Worm (Caenorhabditis elegans) whole organism, L1 larva: Measurements from ENCODE around the gene ZK809.5.

ENCODE experiments used
- C34B4.2 ChIP-seq: sonication (generic microtip); optimal IDR thresholded peaks from 2 replicates; lab custom pipeline; 2017; ENCODE audit warnings: mild to moderate bottlenecking, missing genetic modification characterization, missing compliant biosample characterization
- alr-1 ChIP-seq: fragments of 200-800 bp; sonication (Bioruptor generic); optimal IDR thresholded peaks from 2 replicates; lab custom pipeline; 2018; ENCODE audit warnings: borderline replicate concordance, mild to moderate bottlenecking, missing genetic modification characterization, missing compliant biosample characterization
- aly-2 ChIP-seq: fragments of 150-350 bp; optimal IDR thresholded peaks from 2 replicates; lab custom pipeline; 2014; ENCODE audit warnings: missing biosample characterization, missing genetic modification characterization
- ama-1 ChIP-seq: fragments of 150-350 bp; optimal IDR thresholded peaks from 2 replicates; lab custom pipeline; 2014
- blmp-1 ChIP-seq: fragments of 150-350 bp; optimal IDR thresholded peaks from 2 replicates; lab custom pipeline; 2014; ENCODE audit warnings: missing biosample characterization, missing genetic modification characterization
- ceh-63 ChIP-seq: fragments of 200-800 bp; sonication (Bioruptor generic); optimal IDR thresholded peaks from 2 replicates; lab custom pipeline; 2018; ENCODE audit warnings: mild to moderate bottlenecking, missing genetic modification characterization, missing compliant biosample characterization
- efl-3 ChIP-seq: fragments of 200-800 bp; sonication (Bioruptor generic); optimal IDR thresholded peaks from 2 replicates; lab custom pipeline; 2018; ENCODE audit warnings: mild to moderate bottlenecking, missing genetic modification characterization, missing compliant biosample characterization
- egl-13 ChIP-seq: sonication (generic microtip); optimal IDR thresholded peaks from 2 replicates; lab custom pipeline; 2016; ENCODE audit warnings: missing genotype, missing genetic modification reagents, missing genetic modification characterization, missing compliant biosample characterization
- elt-2 ChIP-seq: sonication (generic microtip); optimal IDR thresholded peaks from 2 replicates; lab custom pipeline; 2016; ENCODE audit warnings: missing genetic modification characterization, mild to moderate bottlenecking, inconsistent platforms, missing compliant biosample characterization, missing genetic modification reagents
- elt-3 ChIP-seq, 6 experiments: fragments of 150-350 bp in 1 of 6; sonication (generic microtip); optimal IDR thresholded peaks; 2 replicates each; lab custom pipeline; 2017 to 2018; ENCODE audit warnings: missing biosample characterization in 6 of 6, missing genetic modification characterization in 6 of 6, inconsistent platforms in 1 of 6
- fkh-4 ChIP-seq: sonication (generic microtip); optimal IDR thresholded peaks from 2 replicates; lab custom pipeline; 2016; ENCODE audit warnings: missing compliant biosample characterization, missing genetic modification characterization, borderline replicate concordance
- fkh-8 ChIP-seq: sonication (generic microtip); optimal IDR thresholded peaks from 2 replicates; lab custom pipeline; 2016; ENCODE audit warnings: mild to moderate bottlenecking, missing genetic modification characterization, missing compliant biosample characterization
- hlh-17 ChIP-seq: fragments of 200-800 bp; sonication (Bioruptor generic); optimal IDR thresholded peaks from 2 replicates; lab custom pipeline; 2018; ENCODE audit warnings: missing genetic modification characterization, mild to moderate bottlenecking, missing compliant biosample characterization, moderate library complexity, borderline replicate concordance
- hlh-4 ChIP-seq: sonication (generic microtip); optimal IDR thresholded peaks from 2 replicates; lab custom pipeline; 2016; ENCODE audit warnings: mild to moderate bottlenecking, missing genetic modification characterization, missing compliant biosample characterization
- isw-1 ChIP-seq: fragments of 200-800 bp; sonication (Bioruptor generic); IDR thresholded peaks from 2 replicates; pipeline ENCODE4 v1.3.6; 2022; ENCODE audit warnings: missing genetic modification characterization, missing compliant biosample characterization
- jun-1 ChIP-seq: fragments of 150-350 bp; optimal IDR thresholded peaks from 2 replicates; lab custom pipeline; 2014; ENCODE audit warnings: missing biosample characterization, missing genetic modification reagents, missing genetic modification characterization
- lin-14 ChIP-seq: fragments of 200-800 bp; sonication (Bioruptor generic); optimal IDR thresholded peaks from 2 replicates; lab custom pipeline; 2018; ENCODE audit warnings: mild to moderate bottlenecking, missing genetic modification characterization, moderate library complexity, missing compliant biosample characterization
- lin-39 ChIP-seq: fragments of 150-350 bp; optimal IDR thresholded peaks from 2 replicates; lab custom pipeline; 2014; ENCODE audit warnings: missing biosample characterization, missing genetic modification reagents, missing genetic modification characterization
- lsy-2 ChIP-seq, 2 experiments: fragments of 150-350 bp; optimal IDR thresholded peaks; 2 replicates each; lab custom pipeline; 2014; ENCODE audit warnings: missing biosample characterization in 2 of 2, missing genetic modification characterization in 2 of 2
- mdl-1 ChIP-seq, 2 experiments: fragments of 150-350 bp; optimal IDR thresholded peaks; 2 replicates each; lab custom pipeline; 2014 to 2017; ENCODE audit warnings: missing biosample characterization in 2 of 2, missing genetic modification characterization in 2 of 2, inconsistent platforms in 1 of 2
- mef-2 ChIP-seq: fragments of 150-350 bp; optimal IDR thresholded peaks from 2 replicates; lab custom pipeline; 2014; ENCODE audit warnings: missing biosample characterization, missing genetic modification characterization
- mep-1 ChIP-seq: fragments of 150-350 bp; optimal IDR thresholded peaks from 2 replicates; lab custom pipeline; 2014; ENCODE audit warnings: missing biosample characterization, missing genetic modification characterization
- nhr-11 ChIP-seq: fragments of 150-350 bp; optimal IDR thresholded peaks from 2 replicates; lab custom pipeline; 2014; ENCODE audit warnings: missing biosample characterization, missing genetic modification characterization
- nhr-12 ChIP-seq: sonication (generic microtip); optimal IDR thresholded peaks from 2 replicates; lab custom pipeline; 2017; ENCODE audit warnings: missing biosample characterization, missing genetic modification characterization
- nhr-47 ChIP-seq: sonication (generic microtip); optimal IDR thresholded peaks from 2 replicates; lab custom pipeline; 2016; ENCODE audit warnings: mild to moderate bottlenecking, missing genetic modification characterization, moderate library complexity, missing compliant biosample characterization
- nhr-71 ChIP-seq: sonication (generic microtip); optimal IDR thresholded peaks from 2 replicates; lab custom pipeline; 2016; ENCODE audit warnings: mild to moderate bottlenecking, missing genetic modification characterization, moderate library complexity, missing compliant biosample characterization
- nhr-85 ChIP-seq: sonication (generic microtip); peaks from one replicate; lab custom pipeline; 2016; ENCODE audit warnings: missing genetic modification characterization, inconsistent platforms, missing compliant biosample characterization
- pqm-1 ChIP-seq: sonication (generic microtip); optimal IDR thresholded peaks from 3 replicates; lab custom pipeline; 2017; ENCODE audit warnings: missing biosample characterization, missing genetic modification characterization
- snu-23 ChIP-seq: sonication (generic microtip); optimal IDR thresholded peaks from 2 replicates; lab custom pipeline; 2016; ENCODE audit warnings: missing genetic modification characterization, missing compliant biosample characterization
- sptf-1 ChIP-seq: fragments of 150-350 bp; optimal IDR thresholded peaks from 2 replicates; lab custom pipeline; 2014; ENCODE audit warnings: missing biosample characterization, missing genetic modification characterization
- sup-37 ChIP-seq: fragments of 200-800 bp; sonication (Bioruptor generic); optimal IDR thresholded peaks from 2 replicates; lab custom pipeline; 2018; ENCODE audit warnings: mild to moderate bottlenecking, missing genetic modification characterization, missing compliant biosample characterization
- tbx-2 ChIP-seq: sonication (generic microtip); optimal IDR thresholded peaks from 2 replicates; lab custom pipeline; 2016; ENCODE audit warnings: missing genetic modification characterization, missing compliant biosample characterization
- ztf-11 ChIP-seq, 2 experiments: sonication (generic microtip); optimal IDR thresholded peaks; 2 replicates each; lab custom pipeline; 2016 to 2017; ENCODE audit warnings: missing genetic modification characterization in 2 of 2, missing biosample characterization in 1 of 2, missing compliant biosample characterization in 1 of 2
- ztf-4 ChIP-seq: fragments of 150-350 bp; optimal IDR thresholded peaks from 2 replicates; lab custom pipeline; 2014; ENCODE audit warnings: missing biosample characterization, missing genetic modification characterization

Gene ZK809.5

DNA sequence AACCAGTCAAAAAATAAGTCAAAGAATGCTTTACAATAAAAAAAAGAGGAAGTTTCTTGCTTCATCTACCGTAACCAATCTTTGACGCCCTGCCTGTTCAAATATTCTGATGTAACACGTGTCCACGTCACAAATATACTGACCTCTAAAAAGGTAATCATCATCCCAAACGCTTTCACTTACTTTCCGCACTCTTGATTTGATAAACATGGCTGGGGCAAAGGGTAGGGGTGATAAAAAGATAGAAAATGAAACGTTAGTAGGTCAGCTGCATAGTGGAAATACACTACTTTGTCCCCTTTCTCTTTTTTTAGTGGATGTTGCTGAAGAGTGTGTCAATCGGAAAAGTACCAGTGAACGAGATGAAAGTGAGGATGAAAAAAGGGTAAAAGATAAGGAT is 43.6 kb downstream of the ZK809.5 start:
- no peak for TF ChIP-seq nhr-12
- peak; percentile 99 for TF ChIP-seq blmp-1
- peak in 2 of 6 experiments; percentile 27 to 65 for TF ChIP-seq elt-3 (tag; optimal IDR thresholded peaks at IDR 0.05; lab: Kevin White, UChicago)
- peak; percentile 23 for TF ChIP-seq nhr-85 (tag; lab: Kevin White, UChicago)
- TF ChIP-seq, all 84 proteins: peak for 3

DNA sequence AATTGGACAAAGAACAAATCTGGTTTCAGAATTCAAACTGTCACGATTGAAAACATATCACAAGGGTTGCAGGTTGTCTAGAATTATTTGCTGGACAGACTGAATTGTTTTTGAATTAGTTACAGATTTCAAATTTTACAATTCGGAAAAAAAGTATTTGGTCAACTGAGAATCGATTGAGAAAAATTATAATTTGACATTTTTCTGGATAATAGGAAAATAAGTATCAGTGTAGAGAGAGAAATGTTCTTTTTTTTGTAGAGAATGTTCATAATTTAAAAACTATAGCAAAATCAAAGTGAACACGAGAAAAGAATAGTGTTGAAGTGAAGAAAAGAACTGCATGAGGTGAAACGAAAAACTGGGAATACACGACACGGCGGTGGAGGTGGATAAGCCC is 44.2 kb downstream of the ZK809.5 start, which contains the start of gene dpy-20:
Gene dpy-20 (minus strand): TSS at position 101 of the 400 bp plus-strand sequence.
- no peak for TF ChIP-seq mef-2 (tag; lab: Kevin White, UChicago)
- no peak for TF ChIP-seq nhr-71
- no peak for TF ChIP-seq ztf-11 (tag; optimal IDR thresholded peaks at IDR 0.05; lab: Kevin White, UChicago)
- no peak for TF ChIP-seq fkh-8 (tag; lab: Kevin White, UChicago)
- TF ChIP-seq ceh-63 (GFP tag; lab: Kevin White, UChicago), result no peak
- no peak for TF ChIP-seq fkh-4
- no peak for TF ChIP-seq lsy-2 (tag; optimal IDR thresholded peaks at IDR 0.05; lab: Kevin White, UChicago)
- no peak for TF ChIP-seq jun-1
- no peak for TF ChIP-seq egl-13
- no peak for TF ChIP-seq hlh-17

- no peak for TF ChIP-seq egl-13
- no peak for TF ChIP-seq snu-23 (GFP tag; lab: Kevin White, UChicago)
- no peak for TF ChIP-seq fkh-8 (tag; lab: Kevin White, UChicago)
- no peak for TF ChIP-seq lin-14 (GFP tag; lab: Kevin White, UChicago)
- TF ChIP-seq blmp-1, result peak; percentile 56
- no peak for TF ChIP-seq alr-1
- TF ChIP-seq mdl-1 (tag; optimal IDR thresholded peaks at IDR 0.05; lab: Kevin White, UChicago), result no peak
- no peak for TF ChIP-seq ama-1 (lab: Kevin White, UChicago)
- TF ChIP-seq, all 84 proteins: peak for 1
Measured at ce11 chrIV:11701878-11702277, 45.3 kb downstream of the ZK809.5 start.

DNA sequence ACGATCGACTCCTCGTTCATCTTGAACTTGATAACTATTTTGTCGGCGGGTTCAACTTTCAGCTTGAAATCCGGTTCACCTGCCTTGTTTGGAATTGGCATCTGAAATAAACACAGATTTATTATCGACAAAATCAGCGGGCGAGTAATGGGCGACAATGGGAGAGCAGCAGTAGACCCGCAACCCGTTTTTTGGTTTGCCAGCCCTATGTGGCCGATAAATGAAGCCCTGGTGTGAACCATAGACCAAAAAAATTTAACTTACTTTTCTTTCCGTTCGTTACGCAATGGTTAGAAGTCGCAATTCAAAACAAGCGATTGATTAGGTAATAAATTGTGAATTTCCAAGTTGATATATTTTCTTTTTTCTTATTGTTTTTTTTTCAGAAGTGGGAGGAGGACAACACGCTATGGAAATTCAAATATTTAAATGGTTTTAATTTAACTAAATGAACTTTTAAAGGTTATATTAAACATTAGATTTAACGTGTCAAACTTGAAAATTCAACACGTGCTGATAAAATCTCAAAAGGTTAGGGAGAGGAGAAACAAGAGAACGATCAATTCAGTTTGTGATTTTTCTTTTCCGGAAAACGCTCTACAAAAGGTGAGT is 47.3 kb downstream of the ZK809.5 start, which contains the start of the genes T22B3.3 and alg-3:
Gene T22B3.3 (minus strand): TSS at position 101 of the 612 bp plus-strand sequence.
Gene alg-3 (plus strand): TSS at position 562 of the 612 bp plus-strand sequence.
- TF ChIP-seq C34B4.2 (tag; lab: Kevin White, UChicago), result no peak
- TF ChIP-seq mdl-1 (tag; optimal IDR thresholded peaks at IDR 0.05; lab: Kevin White, UChicago), result no peak
- TF ChIP-seq isw-1 (GFP tag; lab: Robert Waterston, UW), result no peak
- TF ChIP-seq sptf-1 (tag; lab: Kevin White, UChicago), result no peak
- no peak for TF ChIP-seq lsy-2 (tag; optimal IDR thresholded peaks at IDR 0.05; lab: Kevin White, UChicago)
- no peak for TF ChIP-seq nhr-71
- no peak for TF ChIP-seq mep-1 (tag; lab: Kevin White, UChicago)
- no peak for TF ChIP-seq nhr-47 (tag; lab: Kevin White, UChicago)
- TF ChIP-seq fkh-8 (tag; lab: Kevin White, UChicago), result no peak
- no peak for TF ChIP-seq aly-2 (tag; lab: Kevin White, UChicago)
- no peak for TF ChIP-seq elt-2 (tag; lab: Kevin White, UChicago)
- no peak for TF ChIP-seq tbx-2
- no peak for TF ChIP-seq hlh-4 (tag; lab: Kevin White, UChicago)
- TF ChIP-seq nhr-11 (tag; lab: Kevin White, UChicago), result no peak
- TF ChIP-seq sup-37 (GFP tag; lab: Kevin White, UChicago), result no peak
- TF ChIP-seq lin-39 (tag; lab: Kevin White, UChicago), result no peak
- no peak for TF ChIP-seq ztf-4
- no peak for TF ChIP-seq efl-3 (GFP tag; lab: Kevin White, UChicago)
- no peak for TF ChIP-seq pqm-1
